Fruit fly (Drosophila melanogaster): Measurements from ENCODE around the gene Cpr65Ax1.

Cpr65Ax1 gene

DNA sequence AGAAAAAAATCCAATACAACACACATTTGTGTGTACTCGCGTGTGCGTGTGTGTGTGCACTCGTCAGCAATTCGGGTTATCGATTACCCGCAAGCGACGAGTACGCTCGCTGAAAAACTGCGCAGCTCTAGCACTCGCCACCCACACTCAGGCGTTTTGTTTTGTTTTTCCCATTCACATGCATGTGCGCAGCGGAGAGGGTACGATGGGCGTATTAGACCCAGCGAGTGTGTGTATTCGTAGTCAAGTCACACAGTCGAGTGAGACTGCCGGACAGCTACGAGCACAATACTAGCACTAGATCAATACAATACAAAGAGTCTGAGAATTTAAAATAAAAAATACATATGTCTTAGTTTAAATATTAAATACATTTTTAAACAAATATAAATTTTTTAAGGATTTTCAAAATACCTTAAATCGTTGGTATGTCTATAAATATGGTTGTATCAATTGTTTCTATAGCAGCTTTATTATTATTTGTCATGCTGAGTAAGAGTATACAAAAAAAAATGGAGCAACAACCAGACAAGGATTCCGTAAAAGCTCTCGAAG, 37.2 kb upstream of the Cpr65Ax1 start, which contains the start of the genes D19B and CG43293 (continued):
- TF ChIP-seq Doc3 (GFP tag; IDR thresholded peaks at IDR 0.05; ENCODE audit: partially characterized antibody): no peak
- TF ChIP-seq CG8281 (tag; optimal IDR thresholded peaks at IDR 0.05): peak; percentile 61
- peak; percentile 78 for TF ChIP-seq danr (GFP tag; IDR thresholded peaks at IDR 0.05)
- TF ChIP-seq CG17359 (tag; optimal IDR thresholded peaks at IDR 0.05): peak; percentile 92
- peak; percentile 81 for TF ChIP-seq pzg (GFP tag; optimal IDR thresholded peaks at IDR 0.05)
- TF ChIP-seq slbo (GFP tag; IDR thresholded peaks at IDR 0.05): peak; percentile 97
- TF ChIP-seq CG6813 (GFP tag; optimal IDR thresholded peaks at IDR 0.05): peak; percentile 86
- TF ChIP-seq CG8765 (GFP tag; IDR thresholded peaks at IDR 0.05): peak; percentile 63; the same call in 1 of the 2 replicates
- peak; percentile 78 for TF ChIP-seq ash1 (GFP tag; optimal IDR thresholded peaks at IDR 0.05)
- TF ChIP-seq CG43689 (GFP tag; IDR thresholded peaks at IDR 0.05): peak; percentile 70
- peak; percentile 88 for TF ChIP-seq CG11085 (GFP tag; IDR thresholded peaks at IDR 0.05)
- TF ChIP-seq gcm (GFP tag; optimal IDR thresholded peaks at IDR 0.05): peak; percentile 83
- peak; percentile 88 for TF ChIP-seq bowl (GFP tag; IDR thresholded peaks at IDR 0.05)
- peak; percentile 85 for TF ChIP-seq Sox100B (GFP tag; optimal IDR thresholded peaks at IDR 0.05)
- peak; percentile 88 for TF ChIP-seq CG4424 (GFP tag; optimal IDR thresholded peaks at IDR 0.05)
- TF ChIP-seq Xrp1 (GFP tag; IDR thresholded peaks at IDR 0.05): peak; percentile 95
- TF ChIP-seq cwo (GFP tag; optimal IDR thresholded peaks at IDR 0.05): peak; percentile 81

DNA sequence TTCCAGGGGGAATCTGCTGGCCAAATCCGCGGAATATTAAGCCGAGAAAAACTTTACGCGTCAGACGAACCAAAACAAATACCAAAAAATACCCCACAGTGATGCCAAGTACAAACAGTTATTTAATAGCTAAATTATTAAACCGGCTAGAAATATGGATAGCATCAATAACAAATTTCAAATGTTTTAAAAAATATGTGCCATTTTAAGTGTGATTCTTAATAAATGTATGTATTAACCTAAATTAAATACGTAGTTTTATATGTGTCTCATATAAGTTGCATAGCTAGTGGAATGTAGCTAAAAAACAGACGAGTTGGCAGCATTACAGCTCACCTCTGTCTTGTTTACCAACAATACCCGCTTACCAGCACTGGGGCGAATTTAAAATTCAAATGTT, 34.0 kb upstream of the Cpr65Ax1 start, which contains the start of gene CG10274:
CG10274 (minus strand) TSS at position 54 of the 400 bp plus-strand sequence.
- TF ChIP-seq CHES-1-like (GFP tag; optimal IDR thresholded peaks at IDR 0.05) (peak; percentile 79), CG1233 (GFP tag; optimal IDR thresholded peaks at IDR 0.05) (peak; percentile 65), gcm (GFP tag; optimal IDR thresholded peaks at IDR 0.05) (no peak), CG15696 (tag; optimal IDR thresholded peaks at IDR 0.05) (peak; percentile 82), CG18011 (GFP tag; optimal IDR thresholded peaks at IDR 0.05) (peak; percentile 59), CG5180 (GFP tag; optimal IDR thresholded peaks at IDR 0.05) (no peak), kay (GFP tag; optimal IDR thresholded peaks at IDR 0.05) (peak; percentile 67), dpn (GFP tag; optimal IDR thresholded peaks at IDR 0.05) (peak; percentile 72 to 81), CG6765 (GFP tag; optimal IDR thresholded peaks at IDR 0.05) (peak; percentile 43), CG13424 (tag; optimal IDR thresholded peaks at IDR 0.05) (peak; percentile 84), Tbp (GFP tag; optimal IDR thresholded peaks at IDR 0.05) (peak; percentile 56), CG6683 (GFP tag; optimal IDR thresholded peaks at IDR 0.05) (peak; percentile 39), MESR4 (GFP tag; optimal IDR thresholded peaks at IDR 0.05) (no peak), CG6272 (GFP tag; IDR thresholded peaks at IDR 0.05) (0 out of 2 replicates have a peak, but pooled peaks have one; percentile 47), CG6175 (GFP tag; IDR thresholded peaks at IDR 0.05) (no peak), cato (GFP tag; optimal IDR thresholded peaks at IDR 0.05; ENCODE audit: borderline replicate concordance) (peak; percentile 56), CG3838 (GFP tag; optimal IDR thresholded peaks at IDR 0.05) (peak; percentile 50), CG10959 (GFP tag; IDR thresholded peaks at IDR 0.05) (0 out of 2 replicates have a peak, but pooled peaks have one; percentile 24), CG12071 (GFP tag; optimal IDR thresholded peaks at IDR 0.05) (no peak), CG5245 (GFP tag; optimal IDR thresholded peaks at IDR 0.05) (peak; percentile 47), CG3281 (GFP tag; optimal IDR thresholded peaks at IDR 0.05) (no peak), Hr3 (GFP tag; optimal IDR thresholded peaks at IDR 0.05) (peak; percentile 80), CG2199 (GFP tag; IDR thresholded peaks at IDR 0.05) (no peak), dmrt11E (tag; optimal IDR thresholded peaks at IDR 0.05) (peak; percentile 77), CG30020 (tag; optimal IDR thresholded peaks at IDR 0.05) (peak; percentile 79), Fer1 (GFP tag; optimal IDR thresholded peaks at IDR 0.05) (peak; percentile 79), mam (GFP tag; optimal IDR thresholded peaks at IDR 0.05) (peak; percentile 80), Ptx1 (GFP tag; IDR thresholded peaks at IDR 0.05) (peak; percentile 76), gsb-n (tag; optimal IDR thresholded peaks at IDR 0.05) (no peak), CG7357 (GFP tag; IDR thresholded peaks at IDR 0.05) (peak; percentile 33; the same call in 1 of the 3 replicates), fu2 (GFP tag; optimal IDR thresholded peaks at IDR 0.05) (peak; percentile 71), Antp (GFP tag; optimal IDR thresholded peaks at IDR 0.05) (peak; percentile 51), HmgZ (tag; optimal IDR thresholded peaks at IDR 0.05) (peak; percentile 90)
